Fruit fly (Drosophila melanogaster) whole organism, larva: ENCODE results near the gene CG14711.

ENCODE experiments used
- noc ChIP-seq: fragments of 200-800 bp; sonication (Bioruptor generic); optimal IDR thresholded peaks from 3 replicates; lab custom pipeline; 2019; ENCODE audit warnings: missing biosample characterization, mild to moderate bottlenecking, missing genetic modification characterization, moderate library complexity

The CG14711 gene

dm6 chr3R:11656614-11657216 lies 33.6 kb downstream of the CG14711 start:
- TF ChIP-seq noc (tag; lab: Kevin White, UChicago) = peak; percentile 96

- peak; percentile 62 for TF ChIP-seq noc (tag; lab: Kevin White, UChicago)
These were observed 34.7 kb downstream of the CG14711 start for dm6 chr3R:11657786-11658193.

dm6 chr3R:11661187-11661586 lies 38.0 kb downstream of the CG14711 start:
- TF ChIP-seq noc (tag; lab: Kevin White, UChicago) = no peak

dm6 chr3R:11661712-11662111 lies 38.6 kb downstream of the CG14711 start:
- no peak for TF ChIP-seq noc (tag; lab: Kevin White, UChicago)

- TF ChIP-seq noc (tag; lab: Kevin White, UChicago) = no peak
These were observed 39.5 kb downstream of the CG14711 start for dm6 chr3R:11662617-11663016.

dm6 chr3R:11663441-11663840 lies 40.3 kb downstream of the CG14711 start:
- TF ChIP-seq noc (tag; lab: Kevin White, UChicago) = no peak

- TF ChIP-seq noc (tag; lab: Kevin White, UChicago) = no peak
These were observed 42.4 kb downstream of the CG14711 start for dm6 chr3R:11665508-11665907.

dm6 chr3R:11665925-11666687 lies 43.0 kb downstream of the CG14711 start:
- TF ChIP-seq noc (tag; lab: Kevin White, UChicago) = no peak

dm6 chr3R:11669017-11669953 lies 46.1 kb downstream of the CG14711 start:
- no peak for TF ChIP-seq noc (tag; lab: Kevin White, UChicago)

dm6 chr3R:11669954-11670347 lies 46.8 kb downstream of the CG14711 start:
- TF ChIP-seq noc (tag; lab: Kevin White, UChicago) = no peak

dm6 chr3R:11670888-11671287 lies 47.7 kb downstream of the CG14711 start:
- TF ChIP-seq noc (tag; lab: Kevin White, UChicago) = no peak

dm6 chr3R:11671784-11672183 lies 48.6 kb downstream of the CG14711 start:
- no peak for TF ChIP-seq noc (tag; lab: Kevin White, UChicago)

- TF ChIP-seq noc (tag; lab: Kevin White, UChicago) = peak; percentile 31
These were observed 51.0 kb downstream of the CG14711 start, which contains the start of gene CG14715 for dm6 chr3R:11673955-11674663. Gene CG14715, plus strand, starts transcription at chr3R:11674221.
